Fruit fly (Drosophila melanogaster) whole organism, embryonic: ENCODE measurements around the gene CG33158.

Source experiments
- Bdp1 ChIP-seq: fragments of 200-800 bp; sonication (Bioruptor generic); optimal IDR thresholded peaks from 3 replicates; lab custom pipeline; 2016; ENCODE audit warnings: missing biosample characterization, missing genetic modification characterization
- CG11695 ChIP-seq: fragments of 200-800 bp; sonication (Bioruptor generic); IDR thresholded peaks from 3 replicates; pipeline ENCODE4 v1.3.6; 2022; ENCODE audit warnings: missing biosample characterization, missing genetic modification characterization
- CG12071 ChIP-seq: fragments of 200-800 bp; sonication (Bioruptor generic); optimal IDR thresholded peaks from 3 replicates; lab custom pipeline; 2018; ENCODE audit warnings: missing biosample characterization, mild to moderate bottlenecking, missing genetic modification characterization
- CG13775 ChIP-seq: fragments of 200-800 bp; sonication (Bioruptor generic); optimal IDR thresholded peaks from 3 replicates; lab custom pipeline; 2017; ENCODE audit warnings: missing biosample characterization, mild to moderate bottlenecking, missing genetic modification characterization
- CG13894 ChIP-seq: fragments of 200-800 bp; sonication (Bioruptor generic); optimal IDR thresholded peaks from 3 replicates; lab custom pipeline; 2018; ENCODE audit warnings: missing biosample characterization, mild to moderate bottlenecking, missing genetic modification characterization, moderate library complexity
- CG34422 ChIP-seq: fragments of 200-800 bp; sonication (Bioruptor generic); IDR thresholded peaks from 3 replicates; pipeline ENCODE4 v1.3.6; 2022; ENCODE audit warnings: missing biosample characterization, missing genetic modification characterization
- CG3847 ChIP-seq: fragments of 200-800 bp; sonication (Bioruptor generic); IDR thresholded peaks from 2 replicates; pipeline ENCODE4 v1.3.6; 2022; ENCODE audit warnings: missing biosample characterization, missing genetic modification characterization
- CG4360 ChIP-seq: fragments of 200-800 bp; sonication (Bioruptor generic); IDR thresholded peaks from 2 replicates; pipeline ENCODE4 v1.3.6; 2022; ENCODE audit warnings: missing biosample characterization, missing genetic modification characterization
- CG6272 ChIP-seq: fragments of 200-800 bp; sonication (Bioruptor generic); IDR thresholded peaks from 2 replicates; pipeline ENCODE4 v1.3.6; 2022; ENCODE audit warnings: missing biosample characterization, missing genetic modification characterization
- CG6654 ChIP-seq: fragments of 200-800 bp; sonication (Bioruptor generic); optimal IDR thresholded peaks from 2 replicates; lab custom pipeline; 2017; ENCODE audit warnings: missing biosample characterization, mild to moderate bottlenecking, missing genetic modification characterization
- CG6813 ChIP-seq: fragments of 200-800 bp; sonication (Bioruptor generic); optimal IDR thresholded peaks from 2 replicates; lab custom pipeline; 2017; ENCODE audit warnings: missing biosample characterization, missing genetic modification characterization, mild to moderate bottlenecking, moderate library complexity, missing genetic modification reagents
- CG6854 ChIP-seq: fragments of 200-800 bp; sonication (Bioruptor generic); optimal IDR thresholded peaks from 3 replicates; lab custom pipeline; 2017; ENCODE audit warnings: missing biosample characterization, mild to moderate bottlenecking, missing genetic modification characterization
- CG7372 ChIP-seq: fragments of 200-800 bp; sonication (Bioruptor generic); IDR thresholded peaks from 2 replicates; pipeline ENCODE4 v1.3.6; 2022; ENCODE audit warnings: missing biosample characterization, missing genetic modification characterization
- CG8281 ChIP-seq: fragments of 200-800 bp; sonication (Bioruptor generic); optimal IDR thresholded peaks from 2 replicates; lab custom pipeline; 2018; ENCODE audit warnings: missing biosample characterization, mild to moderate bottlenecking, missing genetic modification characterization, moderate library complexity
- CHES-1-like ChIP-seq: fragments of 200-800 bp; sonication (Bioruptor generic); optimal IDR thresholded peaks from 2 replicates; lab custom pipeline; 2016; ENCODE audit warnings: missing biosample characterization, missing genetic modification characterization
- CrebB ChIP-seq: fragments of 200-800 bp; sonication (Bioruptor generic); optimal IDR thresholded peaks from 3 replicates; lab custom pipeline; 2018; ENCODE audit warnings: missing biosample characterization, mild to moderate bottlenecking, missing genetic modification characterization
- Dfd ChIP-seq, 2 experiments: fragments of >200 bp; optimal IDR thresholded peaks; 2 replicates each; lab custom pipeline; 2017; ENCODE audit warnings: missing biosample characterization in 2 of 2, missing genetic modification characterization in 2 of 2
- Doc3 ChIP-seq: fragments of 200-800 bp; sonication (Bioruptor generic); IDR thresholded peaks from 3 replicates; pipeline ENCODE4 v1.3.6; 2022; ENCODE audit warnings: missing biosample characterization, missing genetic modification characterization; ENCODE audit not compliant: partially characterized antibody
- E2f2 ChIP-seq: fragments of 200-800 bp; sonication (Bioruptor generic); IDR thresholded peaks from 2 replicates; pipeline ENCODE4 v1.3.6; 2022; ENCODE audit warnings: missing biosample characterization, missing genetic modification characterization
- H2.0 ChIP-seq: fragments of 200-800 bp; sonication (Bioruptor generic); IDR thresholded peaks from 2 replicates; pipeline ENCODE4 v1.3.6; 2022; ENCODE audit warnings: missing biosample characterization, missing genetic modification characterization
- Hand ChIP-seq: fragments of 200-800 bp; sonication (Bioruptor generic); optimal IDR thresholded peaks from 2 replicates; lab custom pipeline; 2017; ENCODE audit warnings: mild to moderate bottlenecking, missing biosample characterization, missing genetic modification reagents, missing genetic modification characterization
- Hmr ChIP-seq: fragments of 200-800 bp; sonication (Bioruptor generic); optimal IDR thresholded peaks from 3 replicates; lab custom pipeline; 2017; ENCODE audit warnings: mild to moderate bottlenecking, missing biosample characterization, missing genetic modification reagents, missing genetic modification characterization
- Jarid2 ChIP-seq: fragments of 200-800 bp; sonication (Bioruptor generic); optimal IDR thresholded peaks from 3 replicates; lab custom pipeline; 2017; ENCODE audit warnings: mild to moderate bottlenecking, missing biosample characterization, missing genetic modification reagents, missing genetic modification characterization
- Lhr ChIP-seq: fragments of 200-800 bp; sonication (Bioruptor generic); optimal IDR thresholded peaks from 3 replicates; lab custom pipeline; 2017; ENCODE audit warnings: mild to moderate bottlenecking, missing biosample characterization, missing genetic modification reagents, missing genetic modification characterization
- Myb ChIP-seq: fragments of 200-800 bp; sonication (Bioruptor generic); optimal IDR thresholded peaks from 2 replicates; lab custom pipeline; 2016; ENCODE audit warnings: missing biosample characterization, missing genetic modification characterization
- NfI ChIP-seq: fragments of 200-800 bp; sonication (Bioruptor generic); optimal IDR thresholded peaks from 3 replicates; lab custom pipeline; 2018; ENCODE audit warnings: missing biosample characterization, mild to moderate bottlenecking, missing genetic modification characterization, moderate library complexity
- Opbp ChIP-seq: fragments of 200-800 bp; sonication (Bioruptor generic); IDR thresholded peaks from 3 replicates; pipeline ENCODE4 v1.3.6; 2022; ENCODE audit warnings: missing biosample characterization, missing genetic modification characterization; ENCODE audit not compliant: partially characterized antibody
- Sox102F ChIP-seq: fragments of 200-800 bp; sonication (Bioruptor generic); optimal IDR thresholded peaks from 2 replicates; lab custom pipeline; 2018; ENCODE audit warnings: missing biosample characterization, mild to moderate bottlenecking, missing genetic modification characterization, moderate library complexity
- Spps ChIP-seq: fragments of 200-800 bp; sonication (Bioruptor generic); optimal IDR thresholded peaks from 2 replicates; lab custom pipeline; 2018; ENCODE audit warnings: missing biosample characterization, mild to moderate bottlenecking, missing genetic modification characterization
- az2 ChIP-seq: fragments of 200-800 bp; sonication (Bioruptor generic); optimal IDR thresholded peaks from 3 replicates; lab custom pipeline; 2016; ENCODE audit warnings: missing biosample characterization, missing genetic modification characterization
- bcd ChIP-seq: fragments of 200-800 bp; sonication (Bioruptor generic); optimal IDR thresholded peaks from 2 replicates; lab custom pipeline; 2017; ENCODE audit warnings: missing biosample characterization, mild to moderate bottlenecking, missing genetic modification characterization
- bsh ChIP-seq, 2 experiments: fragments of 200-800 bp; sonication (Bioruptor generic); optimal IDR thresholded peaks; 2 replicates each; lab custom pipeline; 2017 to 2018; ENCODE audit warnings: mild to moderate bottlenecking in 2 of 2, missing biosample characterization in 2 of 2, missing genetic modification characterization in 2 of 2, moderate library complexity in 1 of 2
- cwo ChIP-seq: fragments of 200-800 bp; sonication (Bioruptor generic); optimal IDR thresholded peaks from 3 replicates; lab custom pipeline; 2017; ENCODE audit warnings: missing biosample characterization, missing genetic modification characterization, mild to moderate bottlenecking, moderate library complexity, missing genetic modification reagents
- esg ChIP-seq: fragments of 200-800 bp; sonication (Bioruptor generic); conservative IDR thresholded peaks from 2 replicates; pipeline ENCODE4 v1.3.6; 2022; ENCODE audit warnings: missing biosample characterization, missing genetic modification characterization
- gcm ChIP-seq: fragments of 200-800 bp; sonication (Bioruptor generic); optimal IDR thresholded peaks from 2 replicates; lab custom pipeline; 2019; ENCODE audit warnings: missing biosample characterization, mild to moderate bottlenecking, missing genetic modification characterization, moderate library complexity
- grau ChIP-seq: fragments of 200-800 bp; optimal IDR thresholded peaks from 3 replicates; lab custom pipeline; 2019; ENCODE audit warnings: missing biosample characterization, mild to moderate bottlenecking, missing genetic modification characterization, moderate library complexity
- grn ChIP-seq: fragments of 200-800 bp; sonication (Bioruptor generic); optimal IDR thresholded peaks from 3 replicates; lab custom pipeline; 2017; ENCODE audit warnings: missing biosample characterization, missing genetic modification characterization
- ham ChIP-seq: fragments of 200-800 bp; sonication (Bioruptor generic); IDR thresholded peaks from 2 replicates; pipeline ENCODE4 v1.3.6; 2022; ENCODE audit warnings: missing biosample characterization, missing genetic modification characterization
- jing ChIP-seq: fragments of 200-800 bp; sonication (Bioruptor generic); optimal IDR thresholded peaks from 2 replicates; lab custom pipeline; 2018; ENCODE audit warnings: missing biosample characterization, mild to moderate bottlenecking, missing genetic modification characterization
- kah ChIP-seq: fragments of 200-800 bp; sonication (Bioruptor generic); optimal IDR thresholded peaks from 2 replicates; lab custom pipeline; 2018; ENCODE audit warnings: missing biosample characterization, mild to moderate bottlenecking, missing genetic modification characterization
- nerfin-2 ChIP-seq: fragments of 200-800 bp; sonication (Bioruptor generic); IDR thresholded peaks from 2 replicates; pipeline ENCODE4 v1.3.6; 2022; ENCODE audit warnings: missing biosample characterization, missing genetic modification characterization; ENCODE audit not compliant: partially characterized antibody
- otp ChIP-seq: fragments of 200-800 bp; sonication (Bioruptor generic); IDR thresholded peaks from 3 replicates; pipeline ENCODE4, ENCODE4 v1.3.6; 2022; ENCODE audit warnings: missing biosample characterization, missing genetic modification characterization
- peb ChIP-seq: fragments of 200-800 bp; sonication (Bioruptor generic); IDR thresholded peaks from 2 replicates; pipeline ENCODE4 v1.3.6; 2022; ENCODE audit warnings: missing biosample characterization, missing genetic modification characterization
- sisA ChIP-seq: fragments of 200-800 bp; sonication (Bioruptor generic); IDR thresholded peaks from 2 replicates; pipeline ENCODE4 v1.3.6; 2022; ENCODE audit warnings: missing biosample characterization, missing genetic modification characterization
- slou ChIP-seq: fragments of 200-800 bp; sonication (Bioruptor generic); optimal IDR thresholded peaks from 3 replicates; lab custom pipeline; 2016; ENCODE audit warnings: missing biosample characterization, missing genetic modification characterization
- twi ChIP-seq: fragments of 200-800 bp; optimal IDR thresholded peaks from 2 replicates; lab custom pipeline; 2019; ENCODE audit warnings: missing biosample characterization, mild to moderate bottlenecking, missing genetic modification characterization, moderate library complexity
- vvl ChIP-seq: fragments of 200-800 bp; sonication (Bioruptor generic); IDR thresholded peaks from 2 replicates; pipeline ENCODE4 v1.3.6; 2022; ENCODE audit warnings: missing biosample characterization, missing genetic modification characterization
- zen2 ChIP-seq: fragments of 200-800 bp; sonication (Bioruptor generic); IDR thresholded peaks from 3 replicates; pipeline ENCODE4 v1.3.6; 2022; ENCODE audit warnings: missing biosample characterization, missing genetic modification characterization; ENCODE audit not compliant: partially characterized antibody
- zfh2 ChIP-seq: fragments of 200-800 bp; sonication (Bioruptor generic); optimal IDR thresholded peaks from 2 replicates; lab custom pipeline; 2016; ENCODE audit warnings: missing biosample characterization, missing genetic modification characterization

Gene CG33158

dm6 chr3L:16480408-16481193 is 61.2 kb downstream of the CG33158 start (continued):
- TF ChIP-seq bsh (GFP tag; optimal IDR thresholded peaks at IDR 0.05; lab: Kevin White, UChicago) (peak; percentile 71 to 99), Hmr (GFP tag; lab: Kevin White, UChicago) (peak; percentile 89), CG6854 (GFP tag; lab: Kevin White, UChicago) (peak; percentile 87), CG12071 (GFP tag; lab: Kevin White, UChicago) (peak; percentile 95), CHES-1-like (GFP tag; lab: Kevin White, UChicago) (peak; percentile 94), cwo (GFP tag; lab: Kevin White, UChicago) (peak; percentile 93), CG4360 (peak; percentile 77), CG8281 (tag; lab: Kevin White, UChicago) (peak; percentile 86), CG11695 (GFP tag; lab: Robert Waterston, UW) (peak; percentile 95), zfh2 (GFP tag; lab: Kevin White, UChicago) (peak; percentile 84), Dfd (GFP tag; optimal IDR thresholded peaks at IDR 0.05; lab: Kevin White, UChicago) (no peak), Myb (GFP tag; lab: Kevin White, UChicago) (peak; percentile 80), kah (GFP tag; lab: Kevin White, UChicago) (peak; percentile 93), twi (tag; lab: Kevin White, UChicago) (peak; percentile 96), CrebB (tag; lab: Kevin White, UChicago) (peak; percentile 94), jing (GFP tag; lab: Kevin White, UChicago) (peak; percentile 97), Lhr (GFP tag; lab: Kevin White, UChicago) (peak; percentile 96), Spps (peak; percentile 98), CG6272 (peak; percentile 93), grau (tag; lab: Kevin White, UChicago) (peak; percentile 96), CG7372 (peak; percentile 95), vvl (GFP tag; lab: Robert Waterston, UW) (peak; percentile 99), CG3847 (GFP tag; lab: Robert Waterston, UW) (peak; percentile 94), ham (peak; percentile 73), peb (GFP tag; lab: Robert Waterston, UW) (peak; percentile 94), grn (GFP tag; lab: Kevin White, UChicago) (peak; percentile 76), CG34422 (GFP tag; lab: Robert Waterston, UW) (peak; percentile 97), esg (GFP tag; lab: Robert Waterston, UW) (peak; percentile 96), CG13775 (GFP tag; lab: Kevin White, UChicago) (peak; percentile 94), CG6654 (peak; percentile 89), Hand (GFP tag; lab: Kevin White, UChicago) (peak; percentile 88), CG13894 (tag; lab: Kevin White, UChicago) (peak; percentile 67), Opbp (GFP tag; lab: Robert Waterston, UW) (no peak), Doc3 (no peak), gcm (peak; percentile 96), otp (GFP tag; lab: Robert Waterston, UW) (peak; percentile 97), bcd (GFP tag; lab: Kevin White, UChicago) (peak; percentile 96), nerfin-2 (GFP tag; lab: Robert Waterston, UW) (no peak), sisA (peak; percentile 98), Bdp1 (GFP tag; lab: Kevin White, UChicago) (peak; percentile 88), NfI (GFP tag; lab: Kevin White, UChicago) (peak; percentile 95), Sox102F (GFP tag; lab: Kevin White, UChicago) (peak; percentile 98), slou (GFP tag; lab: Kevin White, UChicago) (peak; percentile 84), H2.0 (GFP tag; lab: Robert Waterston, UW) (peak; percentile 96), CG6813 (peak; percentile 95), az2 (GFP tag; lab: Kevin White, UChicago) (peak; percentile 98), E2f2 (GFP tag; lab: Robert Waterston, UW) (peak; percentile 79), Jarid2 (GFP tag; lab: Kevin White, UChicago) (peak; percentile 82), zen2 (GFP tag; lab: Robert Waterston, UW) (no peak)
